Fruit fly (Drosophila melanogaster) whole organism, prepupa: ENCODE data around the gene Nelf-A.
A peak's percentile ranks its signal among the peaks of the same experiment; 100 is the strongest.

Experiments
- CG11762 ChIP-seq: fragments of 200-800 bp; sonication (Bioruptor generic); optimal IDR thresholded peaks from 3 replicates; lab custom pipeline; 2016; ENCODE audit warnings: missing biosample characterization, missing genetic modification characterization; ENCODE audit not compliant: insufficient read depth
- CG15336 ChIP-seq: fragments of 200-800 bp; sonication (Bioruptor generic); IDR thresholded peaks from 2 replicates; pipeline ENCODE4 v1.3.6; 2022; ENCODE audit warnings: missing biosample characterization, missing genetic modification characterization
- CG1621 ChIP-seq: fragments of 200-800 bp; sonication (Bioruptor generic); optimal IDR thresholded peaks from 3 replicates; lab custom pipeline; 2018; ENCODE audit warnings: missing biosample characterization, mild to moderate bottlenecking, missing genetic modification characterization
- CG6792 ChIP-seq: fragments of 200-800 bp; sonication (Bioruptor generic); optimal IDR thresholded peaks from 3 replicates; lab custom pipeline; 2016; ENCODE audit warnings: missing biosample characterization, missing genetic modification characterization
- CG6854 ChIP-seq: fragments of 200-800 bp; sonication (Bioruptor generic); optimal IDR thresholded peaks from 2 replicates; lab custom pipeline; 2017; ENCODE audit warnings: missing biosample characterization, mild to moderate bottlenecking, missing genetic modification characterization
- Eip75B ChIP-seq: fragments of 200-800 bp; sonication (Bioruptor generic); optimal IDR thresholded peaks from 3 replicates; lab custom pipeline; 2016; ENCODE audit warnings: missing biosample characterization, missing genetic modification characterization
- OdsH ChIP-seq: fragments of 200-800 bp; sonication (Bioruptor generic); optimal IDR thresholded peaks from 3 replicates; lab custom pipeline; 2016; ENCODE audit warnings: missing biosample characterization, missing genetic modification characterization
- cyc ChIP-seq: fragments of 200-800 bp; sonication (Bioruptor generic); optimal IDR thresholded peaks from 3 replicates; lab custom pipeline; 2016; ENCODE audit warnings: missing biosample characterization, missing genetic modification characterization
- fd85E ChIP-seq: fragments of 200-800 bp; sonication (Bioruptor generic); optimal IDR thresholded peaks from 3 replicates; lab custom pipeline; 2016; ENCODE audit warnings: missing biosample characterization, missing genetic modification characterization
- net ChIP-seq: fragments of 200-800 bp; sonication (Bioruptor generic); optimal IDR thresholded peaks from 3 replicates; lab custom pipeline; 2016; ENCODE audit warnings: missing biosample characterization, missing genetic modification characterization
- salr ChIP-seq, 2 experiments: fragments of 200-800 bp; sonication (Bioruptor generic); optimal IDR thresholded peaks; 3 replicates each; lab custom pipeline; 2016 to 2018; ENCODE audit warnings: missing biosample characterization in 2 of 2, missing genetic modification characterization in 2 of 2, mild to moderate bottlenecking in 1 of 2

- TF ChIP-seq fd85E (GFP tag; lab: Kevin White, UChicago) (no peak), Eip75B (no peak), CG6792 (GFP tag; lab: Kevin White, UChicago) (peak; percentile 1), net (GFP tag; lab: Kevin White, UChicago) (peak; percentile 29), cyc (GFP tag; lab: Kevin White, UChicago) (no peak), OdsH (GFP tag; lab: Kevin White, UChicago) (no peak), CG1621 (tag; lab: Kevin White, UChicago) (no peak), salr (GFP tag; optimal IDR thresholded peaks at IDR 0.05; lab: Kevin White, UChicago) (no peak), CG6854 (GFP tag; lab: Kevin White, UChicago) (no peak), CG11762 (GFP tag; lab: Kevin White, UChicago) (no peak), CG15336 (GFP tag; lab: Robert Waterston, UW) (no peak)
Measured at dm6 chr3R:21246492-21247061, 23.1 kb downstream of the Nelf-A start, which contains the start of gene ETHR.
